Fruit fly (Drosophila melanogaster) S2 (cell line): ENCODE data around the gene CG10340.
A peak's percentile ranks its signal among the peaks of the same experiment; 100 is the strongest.

Experiments
- CG8478 ChIP-seq: fragments of >200 bp; optimal IDR thresholded peaks from 2 replicates; lab custom pipeline; 2018
- CTCF ChIP-seq, 2 experiments: fragments of >200 bp; optimal IDR thresholded peaks; 2 replicates each; lab custom pipeline; 2018

dm6 chr3R:16614241-16614640 is at the start of gene CG10340:
- TF ChIP-seq CTCF (optimal IDR thresholded peaks at IDR 0.05; lab: Kevin White, UChicago) = peak in 1 of 2 experiments; percentile 10
- TF ChIP-seq CG8478 (lab: Kevin White, UChicago) = no peak
